Worm (Caenorhabditis elegans) whole organism, late embryonic: ENCODE results near the gene flp-27.

Source experiments
- ceh-14 ChIP-seq: sonication (generic microtip); optimal IDR thresholded peaks from 2 replicates; lab custom pipeline; 2016; ENCODE audit warnings: missing genotype, missing genetic modification characterization, missing compliant biosample characterization
- elt-2 ChIP-seq: sonication (generic microtip); optimal IDR thresholded peaks from 2 replicates; lab custom pipeline; 2016; ENCODE audit warnings: missing genetic modification reagents, missing genetic modification characterization, missing compliant biosample characterization
- nfya-1 ChIP-seq: sonication (generic microtip); optimal IDR thresholded peaks from 2 replicates; lab custom pipeline; 2017; ENCODE audit warnings: missing genetic modification characterization, mild to moderate bottlenecking, missing compliant biosample characterization, antibody characterized with exemption, moderate library complexity
- pqm-1 ChIP-seq: sonication (generic microtip); optimal IDR thresholded peaks from 2 replicates; lab custom pipeline; 2016; ENCODE audit warnings: missing genetic modification characterization, missing compliant biosample characterization

DNA sequence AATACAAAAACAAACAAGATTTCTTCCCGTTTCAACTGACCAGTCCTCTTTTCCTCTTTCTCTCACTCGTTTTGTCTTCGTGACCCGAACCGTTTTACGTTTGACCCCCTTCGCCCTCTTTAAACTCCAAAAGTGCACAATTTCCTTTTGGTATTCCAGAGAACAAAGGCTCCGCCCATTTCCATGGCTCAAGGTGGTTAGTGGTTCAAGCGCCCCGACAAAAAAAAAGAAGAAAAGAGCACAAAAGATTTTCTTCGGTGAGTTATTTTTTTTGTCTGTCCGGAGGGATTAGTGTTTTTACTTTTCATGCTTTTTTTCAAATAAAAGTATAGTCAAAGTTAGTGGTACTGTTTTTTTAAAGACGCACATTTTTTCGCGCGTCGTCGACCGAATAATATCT, 26.7 kb downstream of the flp-27 start, which contains the start of gene osta-2:
- no peak for TF ChIP-seq nfya-1 (tag; lab: Kevin White, UChicago)
- TF ChIP-seq pqm-1 = no peak
- TF ChIP-seq ceh-14 (tag; lab: Kevin White, UChicago) = no peak
- no peak for TF ChIP-seq elt-2
